Fruit fly (Drosophila melanogaster) whole organism, adult: Measurements from ENCODE around the gene ncd.

Experiments
- CG11617 ChIP-seq: fragments of 200-800 bp; sonication (Bioruptor generic); optimal IDR thresholded peaks from 2 replicates; lab custom pipeline; 2017; ENCODE audit warnings: mild to moderate bottlenecking, missing biosample characterization, missing genetic modification reagents, missing genetic modification characterization
- CG12768 ChIP-seq: fragments of 200-800 bp; sonication (Bioruptor generic); optimal IDR thresholded peaks from 2 replicates; lab custom pipeline; 2017; ENCODE audit warnings: missing biosample characterization, missing genetic modification characterization, mild to moderate bottlenecking, moderate library complexity, missing genetic modification reagents
- CG14711 ChIP-seq: fragments of 200-800 bp; sonication (Bioruptor generic); optimal IDR thresholded peaks from 2 replicates; lab custom pipeline; 2018; ENCODE audit warnings: missing biosample characterization, mild to moderate bottlenecking, missing genetic modification characterization, moderate library complexity
- CG1620 ChIP-seq: fragments of 200-800 bp; sonication (Bioruptor generic); optimal IDR thresholded peaks from 2 replicates; lab custom pipeline; 2016; ENCODE audit warnings: missing biosample characterization, missing genetic modification characterization
- CG33017 ChIP-seq: fragments of 200-800 bp; sonication (Bioruptor generic); optimal IDR thresholded peaks from 2 replicates; lab custom pipeline; 2018; ENCODE audit warnings: missing biosample characterization, mild to moderate bottlenecking, missing genetic modification characterization, moderate library complexity
- CG5204 ChIP-seq: fragments of 200-800 bp; sonication (Bioruptor generic); optimal IDR thresholded peaks from 2 replicates; lab custom pipeline; 2016; ENCODE audit warnings: missing biosample characterization, missing genetic modification characterization
- CG7045 ChIP-seq: fragments of 200-800 bp; sonication (Bioruptor generic); optimal IDR thresholded peaks from 2 replicates; lab custom pipeline; 2017; ENCODE audit warnings: missing biosample characterization, mild to moderate bottlenecking, missing genetic modification characterization
- CG7101 ChIP-seq: fragments of 200-800 bp; sonication (Bioruptor generic); optimal IDR thresholded peaks from 2 replicates; lab custom pipeline; 2018; ENCODE audit warnings: missing biosample characterization, mild to moderate bottlenecking, missing genetic modification characterization, moderate library complexity
- Clk ChIP-seq: fragments of 200-800 bp; sonication (Bioruptor generic); optimal IDR thresholded peaks from 2 replicates; lab custom pipeline; 2017; ENCODE audit warnings: missing biosample characterization, missing genetic modification characterization
- Crg-1 ChIP-seq: fragments of 200-800 bp; sonication (Bioruptor generic); optimal IDR thresholded peaks from 2 replicates; lab custom pipeline; 2016; ENCODE audit warnings: missing biosample characterization, missing genetic modification characterization
- Hr96 ChIP-seq: fragments of 200-800 bp; sonication (Bioruptor generic); optimal IDR thresholded peaks from 2 replicates; lab custom pipeline; 2016; ENCODE audit warnings: missing biosample characterization, missing genetic modification characterization
- Mnt ChIP-seq: fragments of 200-800 bp; sonication (Bioruptor generic); optimal IDR thresholded peaks from 2 replicates; lab custom pipeline; 2016; ENCODE audit warnings: missing biosample characterization, mild to moderate bottlenecking, missing genetic modification characterization
- bab1 ChIP-seq: fragments of 200-800 bp; sonication (Bioruptor generic); optimal IDR thresholded peaks from 3 replicates; lab custom pipeline; 2019; ENCODE audit warnings: missing biosample characterization, mild to moderate bottlenecking, missing genetic modification characterization, moderate library complexity
- cic ChIP-seq: fragments of 200-800 bp; sonication (Bioruptor generic); optimal IDR thresholded peaks from 2 replicates; lab custom pipeline; 2017; ENCODE audit warnings: missing biosample characterization, mild to moderate bottlenecking, missing genetic modification characterization, moderate library complexity
- cnc ChIP-seq, 2 experiments: fragments of >200 bp; optimal IDR thresholded peaks; 2 replicates each; lab custom pipeline; 2017
- kay ChIP-seq: fragments of 200-800 bp; sonication (Bioruptor generic); peaks from one replicate; lab custom pipeline; 2016; ENCODE audit warnings: missing biosample characterization, missing genetic modification characterization, borderline replicate concordance
- ovo ChIP-seq: fragments of 200-800 bp; sonication (Bioruptor generic); optimal IDR thresholded peaks from 2 replicates; lab custom pipeline; 2016; ENCODE audit warnings: missing biosample characterization, missing genetic modification characterization
- pad ChIP-seq: fragments of 200-800 bp; sonication (Bioruptor generic); optimal IDR thresholded peaks from 3 replicates; lab custom pipeline; 2017; ENCODE audit warnings: missing biosample characterization, missing genetic modification characterization, mild to moderate bottlenecking, moderate library complexity, missing genetic modification reagents
- tj ChIP-seq: fragments of 200-800 bp; sonication (Bioruptor generic); optimal IDR thresholded peaks from 3 replicates; lab custom pipeline; 2017; ENCODE audit warnings: missing biosample characterization, mild to moderate bottlenecking, missing genetic modification characterization, moderate library complexity
- toe ChIP-seq: fragments of 200-800 bp; sonication (Bioruptor generic); optimal IDR thresholded peaks from 2 replicates; lab custom pipeline; 2016; ENCODE audit warnings: missing biosample characterization, missing genetic modification characterization

Gene ncd

DNA sequence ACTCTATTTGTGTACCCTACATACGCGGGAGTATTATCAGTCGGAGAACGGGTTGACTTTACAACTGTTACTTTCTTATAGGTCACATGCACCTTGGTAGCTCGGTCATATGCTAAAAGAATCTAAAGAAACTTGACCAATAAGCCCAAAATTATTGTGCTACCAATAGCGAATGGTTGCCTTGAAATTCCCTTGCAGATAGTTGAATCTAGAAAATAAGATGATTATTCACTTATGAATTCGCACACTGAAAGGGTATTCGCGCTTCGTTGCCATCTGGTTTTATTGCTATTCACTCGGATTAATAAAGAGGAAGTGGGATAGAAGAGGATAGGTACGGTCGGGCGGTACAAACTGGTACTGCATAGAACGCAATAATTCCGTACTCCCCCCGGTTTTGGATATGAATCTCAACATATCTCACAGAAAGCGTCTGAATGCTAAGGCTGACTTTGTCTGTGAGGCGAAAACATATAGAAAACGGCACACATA lies 33.0 kb downstream of the ncd start:
- TF ChIP-seq toe (peak; percentile 87), CG7101 (tag; lab: Kevin White, UChicago) (peak; percentile 84), CG5204 (GFP tag; lab: Kevin White, UChicago) (peak; percentile 93), Mnt (GFP tag; lab: Kevin White, UChicago) (peak; percentile 34), Hr96 (GFP tag; lab: Kevin White, UChicago) (peak; percentile 75), Crg-1 (no peak), ovo (GFP tag; lab: Kevin White, UChicago) (peak; percentile 69), pad (peak; percentile 36), CG14711 (peak; percentile 55), CG1620 (GFP tag; lab: Kevin White, UChicago) (peak; percentile 62), CG11617 (GFP tag; lab: Kevin White, UChicago) (peak; percentile 88), CG12768 (peak; percentile 83), cnc (optimal IDR thresholded peaks at IDR 0.05; lab: Kevin White, UChicago) (peak in 1 of 2 experiments; percentile 8), CG7045 (peak; percentile 86), cic (GFP tag; lab: Kevin White, UChicago) (no peak), bab1 (peak; percentile 59), Clk (GFP tag; lab: Kevin White, UChicago) (peak; percentile 66), kay (GFP tag; lab: Kevin White, UChicago) (no peak), tj (peak; percentile 63), CG33017 (tag; lab: Kevin White, UChicago) (peak; percentile 74)

DNA sequence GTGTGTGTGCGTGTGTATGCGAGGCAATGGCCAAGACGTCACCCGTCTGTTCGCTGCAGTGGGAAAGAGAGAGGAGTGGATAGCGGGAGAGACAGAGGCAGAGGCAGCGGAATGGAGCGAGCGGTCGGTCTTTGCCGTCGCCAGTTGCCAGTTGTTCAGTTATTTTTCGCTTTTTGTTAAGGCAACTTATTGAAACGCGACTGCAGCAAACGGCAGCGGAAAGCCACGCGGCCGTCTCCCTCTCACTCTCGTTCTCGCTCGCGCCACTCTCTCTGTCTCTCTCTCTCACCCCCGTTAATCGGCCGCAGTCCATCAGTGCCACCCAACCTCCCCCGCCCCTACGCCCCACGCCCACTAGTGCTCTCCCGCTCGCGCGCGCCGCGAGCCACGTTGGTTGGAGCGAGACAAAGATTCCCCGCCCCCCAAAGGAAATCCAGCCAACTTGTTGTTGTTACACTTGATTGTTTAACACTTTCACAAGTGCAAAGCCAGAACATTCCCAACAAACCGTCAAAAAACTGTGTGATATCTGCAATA lies 34.1 kb downstream of the ncd start:
- TF ChIP-seq tj: peak; percentile 83
- TF ChIP-seq Hr96 (GFP tag; lab: Kevin White, UChicago): no peak
- TF ChIP-seq bab1: peak; percentile 23
- TF ChIP-seq CG1620 (GFP tag; lab: Kevin White, UChicago): no peak
- no peak for TF ChIP-seq Crg-1
- peak; percentile 88 for TF ChIP-seq cic (GFP tag; lab: Kevin White, UChicago)
- no peak for TF ChIP-seq Clk (GFP tag; lab: Kevin White, UChicago)
- no peak for TF ChIP-seq kay (GFP tag; lab: Kevin White, UChicago)
- TF ChIP-seq CG7045: no peak
- peak; percentile 50 for TF ChIP-seq CG33017 (tag; lab: Kevin White, UChicago)
- TF ChIP-seq CG12768: peak; percentile 91
- no peak for TF ChIP-seq toe
- no peak for TF ChIP-seq CG11617 (GFP tag; lab: Kevin White, UChicago)
- TF ChIP-seq pad: peak; percentile 73
- no peak for TF ChIP-seq cnc (optimal IDR thresholded peaks at IDR 0.05; lab: Kevin White, UChicago)
- peak; percentile 5 for TF ChIP-seq CG7101 (tag; lab: Kevin White, UChicago)
- peak; percentile 49 for TF ChIP-seq ovo (GFP tag; lab: Kevin White, UChicago)
- no peak for TF ChIP-seq CG14711
- TF ChIP-seq CG5204 (GFP tag; lab: Kevin White, UChicago): no peak
- peak; percentile 79 for TF ChIP-seq Mnt (GFP tag; lab: Kevin White, UChicago)

dm6 chr3R:29772090-29772794 lies 34.7 kb downstream of the ncd start:
- peak; percentile 36 for TF ChIP-seq CG5204 (GFP tag; lab: Kevin White, UChicago)
- peak; percentile 59 for TF ChIP-seq Hr96 (GFP tag; lab: Kevin White, UChicago)
- peak; percentile 16 for TF ChIP-seq tj
- TF ChIP-seq Crg-1: no peak
- TF ChIP-seq ovo (GFP tag; lab: Kevin White, UChicago): peak; percentile 5
- no peak for TF ChIP-seq CG14711
- peak in 1 of 2 experiments; percentile 89 for TF ChIP-seq cnc (optimal IDR thresholded peaks at IDR 0.05; lab: Kevin White, UChicago)
- TF ChIP-seq pad: peak; percentile 46
- TF ChIP-seq CG11617 (GFP tag; lab: Kevin White, UChicago): peak; percentile 29
- peak; percentile 50 for TF ChIP-seq CG7045
- no peak for TF ChIP-seq Clk (GFP tag; lab: Kevin White, UChicago)
- peak; percentile 19 for TF ChIP-seq toe

DNA sequence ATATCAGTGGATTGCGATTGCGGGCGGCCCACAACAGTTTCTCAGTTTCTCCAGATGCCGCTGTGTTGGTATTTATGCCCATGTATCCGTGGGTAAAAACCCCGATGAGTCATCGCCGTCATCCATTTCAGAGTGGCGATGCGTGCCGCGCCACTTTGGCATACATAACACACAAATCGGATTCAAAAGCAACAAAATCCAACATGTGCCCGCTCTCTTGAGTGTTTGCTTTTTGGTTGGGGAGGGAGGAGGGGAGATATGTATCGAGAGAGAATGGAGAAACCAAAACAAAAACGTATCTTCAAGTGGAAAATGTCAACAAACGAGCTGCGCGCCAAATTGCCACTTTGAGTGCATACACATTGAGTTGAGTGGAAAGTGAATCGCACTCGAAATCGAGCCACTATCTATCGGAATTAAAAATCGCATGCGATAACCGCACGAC lies 35.3 kb downstream of the ncd start:
- TF ChIP-seq CG33017 (tag; lab: Kevin White, UChicago) (peak; percentile 20), Clk (GFP tag; lab: Kevin White, UChicago) (no peak), cic (GFP tag; lab: Kevin White, UChicago) (peak; percentile 86), Mnt (GFP tag; lab: Kevin White, UChicago) (peak; percentile 87)

- TF ChIP-seq cnc (optimal IDR thresholded peaks at IDR 0.05; lab: Kevin White, UChicago) (no peak), CG7045 (no peak), kay (GFP tag; lab: Kevin White, UChicago) (no peak), CG12768 (no peak), CG1620 (GFP tag; lab: Kevin White, UChicago) (no peak), tj (no peak), CG5204 (GFP tag; lab: Kevin White, UChicago) (no peak), CG7101 (tag; lab: Kevin White, UChicago) (no peak), cic (GFP tag; lab: Kevin White, UChicago) (no peak), toe (no peak), Mnt (GFP tag; lab: Kevin White, UChicago) (no peak), pad (no peak), ovo (GFP tag; lab: Kevin White, UChicago) (no peak), Clk (GFP tag; lab: Kevin White, UChicago) (no peak), CG11617 (GFP tag; lab: Kevin White, UChicago) (no peak), Hr96 (GFP tag; lab: Kevin White, UChicago) (no peak), Crg-1 (no peak)
Observed at dm6 chr3R:29770930-29771329, 36.0 kb downstream of the ncd start.
